1 fruit fly cellular context compared by ENCODE assay signal in the genomic region with DNA sequence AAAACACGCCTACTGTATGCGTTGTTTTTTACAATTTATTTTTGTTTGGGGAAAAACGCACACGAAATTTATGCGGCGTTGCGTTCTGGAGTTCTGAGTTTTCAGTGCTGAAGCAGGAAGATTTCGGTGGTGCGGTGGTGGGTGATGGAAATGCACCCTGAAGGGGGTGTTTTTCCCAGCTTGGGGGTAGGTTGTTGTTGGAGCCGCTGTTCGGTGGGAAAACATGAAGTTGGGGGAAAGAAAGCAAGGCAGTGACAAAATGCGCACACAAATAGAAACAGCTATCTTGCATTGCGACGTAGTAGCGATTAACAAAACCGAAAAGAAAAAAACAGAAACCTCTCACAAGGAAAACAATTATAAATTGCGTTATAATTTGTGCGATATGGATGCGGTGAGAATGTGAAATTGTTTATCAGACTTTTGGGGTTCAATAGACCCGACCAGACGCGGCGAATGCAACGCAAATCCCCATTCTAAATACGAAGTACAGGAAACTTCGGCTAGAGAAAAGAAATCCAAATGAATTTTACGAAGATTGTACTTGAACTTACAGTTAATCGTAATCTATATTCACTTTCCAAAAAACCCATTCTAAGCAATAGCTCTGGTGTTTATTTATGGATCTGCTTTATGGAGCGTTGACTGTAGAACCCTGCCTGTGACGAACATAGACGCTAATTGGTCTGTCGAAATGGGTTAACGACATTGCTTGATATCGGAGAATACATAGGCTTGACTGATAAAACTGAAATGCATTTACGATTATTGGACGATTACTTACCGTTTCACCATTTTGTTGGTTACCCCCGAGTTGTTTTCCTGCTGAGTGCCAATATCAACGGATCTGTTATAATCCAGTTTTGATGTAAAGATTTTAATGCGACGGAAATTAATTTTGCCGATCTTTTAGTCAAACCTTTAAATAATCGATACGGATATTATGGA.
TF ChIP-seq lines count a peak whose summit lies in the region.

No protein-coding gene starts in this region.

TF ChIP-seq in whole organism, embryonic, 481 proteins besides CTCF, POLR2A, EP300 and RAD21 (continued from another document):
- TF ChIP-seq CG14050 (GFP tag; IDR thresholded peaks at IDR 0.05; lab: Robert Waterston, UW) (0 out of 3 replicates have a peak, but pooled peaks have one; percentile 11), CG14965 (GFP tag; optimal IDR thresholded peaks at IDR 0.05; lab: Kevin White, UChicago; ENCODE audit: borderline replicate concordance) (no peak), tx (GFP tag; optimal IDR thresholded peaks at IDR 0.05; lab: Kevin White, UChicago) (no peak), CG6813 (GFP tag; optimal IDR thresholded peaks at IDR 0.05; lab: Kevin White, UChicago) (no peak), CG12071 (GFP tag; optimal IDR thresholded peaks at IDR 0.05; lab: Kevin White, UChicago) (no peak), CG9817 (tag; optimal IDR thresholded peaks at IDR 0.05; lab: Kevin White, UChicago) (no peak), Hr78 (GFP tag; optimal IDR thresholded peaks at IDR 0.05; lab: Kevin White, UChicago) (no peak), CG1024 (GFP tag; IDR thresholded peaks at IDR 0.05; lab: Robert Waterston, UW) (no peak), B-H2 (GFP tag; optimal IDR thresholded peaks at IDR 0.05; lab: Kevin White, UChicago) (no peak)
